Worm (Caenorhabditis elegans) whole organism, early embryonic: ENCODE data around the gene C50E3.12.

Experiments used
- B0310.2 ChIP-seq: sonication (generic microtip); optimal IDR thresholded peaks from 2 replicates; lab custom pipeline; 2016; ENCODE audit warnings: mild to moderate bottlenecking, missing genetic modification characterization, missing compliant biosample characterization
- F13C5.2 ChIP-seq: sonication (generic microtip); optimal IDR thresholded peaks from 2 replicates; lab custom pipeline; 2017; ENCODE audit warnings: mild to moderate bottlenecking, missing genetic modification characterization, inconsistent platforms, missing compliant biosample characterization
- aly-1 ChIP-seq: sonication (generic microtip); optimal IDR thresholded peaks from 2 replicates; lab custom pipeline; 2016; ENCODE audit warnings: missing genetic modification characterization, missing compliant biosample characterization
- ama-1 ChIP-seq: fragments of 150-350 bp; optimal IDR thresholded peaks from 2 replicates; lab custom pipeline; 2014
- ceh-13 ChIP-seq: fragments of 200-800 bp; sonication (Bioruptor generic); optimal IDR thresholded peaks from 2 replicates; lab custom pipeline; 2018; ENCODE audit warnings: mild to moderate bottlenecking, missing genetic modification characterization, missing compliant biosample characterization
- ceh-36 ChIP-seq: sonication (generic microtip); optimal IDR thresholded peaks from 2 replicates; lab custom pipeline; 2016; ENCODE audit warnings: missing genetic modification characterization, inconsistent platforms, missing compliant biosample characterization
- ets-7 ChIP-seq: sonication (generic microtip); optimal IDR thresholded peaks from 2 replicates; lab custom pipeline; 2016; ENCODE audit warnings: missing genotype, missing genetic modification characterization, missing compliant biosample characterization
- flt-1 ChIP-seq: fragments of 200-800 bp; sonication (Bioruptor generic); IDR thresholded peaks from 2 replicates; pipeline ENCODE4 v1.3.6; 2022; ENCODE audit warnings: missing genetic modification characterization, missing compliant biosample characterization
- hmbx-1 ChIP-seq: sonication (generic microtip); optimal IDR thresholded peaks from 2 replicates; lab custom pipeline; 2016; ENCODE audit warnings: mild to moderate bottlenecking, missing genetic modification characterization, missing compliant biosample characterization
- hmg-4 ChIP-seq: fragments of 200-800 bp; sonication (Bioruptor generic); optimal IDR thresholded peaks from 2 replicates; lab custom pipeline; 2018; ENCODE audit warnings: mild to moderate bottlenecking, missing genetic modification characterization, missing compliant biosample characterization
- hnd-1 ChIP-seq: sonication (generic microtip); optimal IDR thresholded peaks from 2 replicates; lab custom pipeline; 2016; ENCODE audit warnings: missing genetic modification characterization, missing compliant biosample characterization
- pes-1 ChIP-seq: fragments of 200-800 bp; sonication (Bioruptor generic); IDR thresholded peaks from 2 replicates; pipeline ENCODE4 v1.3.6; 2022; ENCODE audit warnings: missing genetic modification reagents, missing genetic modification characterization, missing compliant biosample characterization
- scrt-1 ChIP-seq: fragments of 200-800 bp; sonication (Bioruptor generic); IDR thresholded peaks from 2 replicates; pipeline ENCODE4 v1.3.6; 2022; ENCODE audit warnings: missing genetic modification characterization, missing compliant biosample characterization
- sea-1 ChIP-seq: fragments of 200-800 bp; sonication (Bioruptor generic); conservative IDR thresholded peaks from 2 replicates; pipeline ENCODE4 v1.3.6; 2022; ENCODE audit warnings: missing genetic modification characterization, missing compliant biosample characterization
- tbx-11 ChIP-seq: fragments of 200-800 bp; sonication (Bioruptor generic); IDR thresholded peaks from 2 replicates; pipeline ENCODE4 v1.3.6; 2022; ENCODE audit warnings: missing genetic modification characterization, missing compliant biosample characterization
- tbx-37 ChIP-seq: fragments of 200-800 bp; sonication (Bioruptor generic); conservative IDR thresholded peaks from 2 replicates; pipeline ENCODE4 v1.3.6; 2022; ENCODE audit warnings: missing genetic modification reagents, missing genetic modification characterization, missing compliant biosample characterization
- tra-4 ChIP-seq: sonication (generic microtip); optimal IDR thresholded peaks from 2 replicates; lab custom pipeline; 2017; ENCODE audit warnings: missing genetic modification characterization, missing compliant biosample characterization

The C50E3.12 gene

DNA sequence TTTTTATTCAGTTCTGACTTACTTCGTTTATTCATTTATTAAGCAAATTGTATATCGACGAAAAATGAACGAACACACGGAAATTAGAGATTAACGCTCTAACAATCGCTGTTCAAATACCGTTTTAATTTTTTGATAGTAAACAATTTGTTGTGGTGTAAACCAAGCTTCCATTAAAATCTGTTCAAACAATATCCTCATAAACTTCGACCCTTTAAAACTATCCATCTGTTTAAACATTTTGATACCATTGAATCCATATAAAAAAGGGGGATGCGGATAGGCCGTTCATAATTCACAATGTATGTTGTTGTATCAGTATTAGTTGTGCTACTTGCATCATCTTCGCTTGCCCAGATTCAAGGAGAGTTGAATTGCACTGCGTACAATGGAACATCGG is 4.7 kb upstream of the C50E3.12 start, which contains the start of gene F07C4.6:
Gene F07C4.6, plus strand, starts transcription at position 301 of the 400 bp plus-strand sequence.
- TF ChIP-seq ets-7 (tag; lab: Kevin White, UChicago) (no peak), pes-1 (GFP tag; lab: Robert Waterston, UW) (no peak), tra-4 (tag; lab: Kevin White, UChicago) (no peak), flt-1 (GFP tag; lab: Robert Waterston, UW) (no peak), B0310.2 (tag; lab: Kevin White, UChicago) (no peak), scrt-1 (GFP tag; lab: Robert Waterston, UW) (no peak), hnd-1 (tag; lab: Kevin White, UChicago) (no peak), hmbx-1 (tag; lab: Kevin White, UChicago) (no peak), tbx-11 (GFP tag; lab: Robert Waterston, UW) (no peak), ceh-36 (tag; lab: Kevin White, UChicago) (no peak), sea-1 (no peak), ceh-13 (GFP tag; lab: Kevin White, UChicago) (no peak), aly-1 (no peak), tbx-37 (GFP tag; lab: Robert Waterston, UW) (no peak), hmg-4 (GFP tag; lab: Kevin White, UChicago) (no peak), ama-1 (lab: Kevin White, UChicago) (no peak), F13C5.2 (tag; lab: Kevin White, UChicago) (no peak)

DNA sequence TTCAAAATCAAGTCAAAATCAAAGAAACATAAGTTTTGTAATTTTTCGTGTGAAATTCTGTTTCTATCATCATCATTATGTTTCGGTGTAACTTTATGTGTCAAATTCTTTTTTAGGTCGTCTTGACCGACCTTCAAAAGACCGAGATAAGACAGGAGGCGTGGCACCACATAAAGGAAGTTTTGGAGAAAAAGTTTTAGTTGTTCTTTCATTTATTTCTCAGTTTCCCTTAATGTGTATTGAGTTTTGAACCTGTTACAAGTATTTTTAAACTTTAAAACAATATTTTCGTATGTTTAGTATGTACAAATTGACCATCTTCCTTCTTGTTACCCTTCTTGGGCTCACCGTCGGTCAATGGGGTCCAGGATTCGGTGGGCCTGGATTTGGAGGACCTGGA is 2.8 kb upstream of the C50E3.12 start, which contains the start of gene grsp-4:
Gene grsp-4, plus strand, starts transcription at position 301 of the 400 bp plus-strand sequence.
- TF ChIP-seq ets-7 (tag; lab: Kevin White, UChicago) = no peak
- TF ChIP-seq flt-1 (GFP tag; lab: Robert Waterston, UW) = no peak
- no peak for TF ChIP-seq pes-1 (GFP tag; lab: Robert Waterston, UW)
- no peak for TF ChIP-seq tra-4 (tag; lab: Kevin White, UChicago)

- TF ChIP-seq ceh-13 (GFP tag; lab: Kevin White, UChicago) = no peak
- no peak for TF ChIP-seq hmg-4 (GFP tag; lab: Kevin White, UChicago)
- no peak for TF ChIP-seq tra-4 (tag; lab: Kevin White, UChicago)
- TF ChIP-seq F13C5.2 (tag; lab: Kevin White, UChicago) = no peak
- TF ChIP-seq hnd-1 (tag; lab: Kevin White, UChicago) = no peak
- TF ChIP-seq sea-1 = no peak
- TF ChIP-seq hmbx-1 (tag; lab: Kevin White, UChicago) = no peak
Observed at ce11 chrV:7624152-7624551, 2.3 kb upstream of the C50E3.12 start, which contains the start of gene C50E3.13. Gene C50E3.13 (minus strand): TSS chrV:7624252.

DNA sequence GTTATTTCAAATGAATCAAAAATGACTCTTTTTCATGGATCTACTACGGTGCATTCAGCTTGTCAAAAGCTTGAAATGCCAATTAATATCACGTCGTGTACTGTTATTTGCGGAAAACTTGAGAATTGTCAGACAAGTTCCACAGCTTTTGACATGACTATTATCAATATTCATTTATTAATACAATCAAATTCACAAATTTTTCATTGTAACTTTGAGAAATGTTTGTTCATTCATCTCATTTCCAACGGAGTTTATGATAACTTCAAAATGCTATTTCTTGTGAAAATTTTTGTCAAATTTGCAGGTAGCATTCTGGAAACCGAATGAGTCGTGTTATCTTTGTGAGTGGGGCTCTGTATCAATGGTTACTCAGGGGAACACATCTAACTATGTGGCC is 3.7 kb downstream of the C50E3.12 start, which contains the start of gene C50E3.15:
Gene C50E3.15, plus strand, starts transcription at position 301 of the 400 bp plus-strand sequence.
- no peak for TF ChIP-seq flt-1 (GFP tag; lab: Robert Waterston, UW)
- TF ChIP-seq sea-1 = no peak
- no peak for TF ChIP-seq pes-1 (GFP tag; lab: Robert Waterston, UW)
- TF ChIP-seq B0310.2 (tag; lab: Kevin White, UChicago) = no peak
- TF ChIP-seq ceh-36 (tag; lab: Kevin White, UChicago) = no peak

- TF ChIP-seq tbx-37 (GFP tag; lab: Robert Waterston, UW) (no peak), tra-4 (tag; lab: Kevin White, UChicago) (no peak), hmbx-1 (tag; lab: Kevin White, UChicago) (no peak), hnd-1 (tag; lab: Kevin White, UChicago) (no peak), F13C5.2 (tag; lab: Kevin White, UChicago) (no peak), ets-7 (tag; lab: Kevin White, UChicago) (no peak), B0310.2 (tag; lab: Kevin White, UChicago) (no peak), aly-1 (no peak), flt-1 (GFP tag; lab: Robert Waterston, UW) (no peak), hmg-4 (GFP tag; lab: Kevin White, UChicago) (no peak), scrt-1 (GFP tag; lab: Robert Waterston, UW) (no peak), ama-1 (lab: Kevin White, UChicago) (no peak), ceh-13 (GFP tag; lab: Kevin White, UChicago) (no peak)
Observed at ce11 chrV:7612044-7612443, 9.8 kb downstream of the C50E3.12 start, which contains the start of gene clec-215. Gene clec-215 (plus strand): TSS chrV:7612344.

ce11 chrV:7609698-7610420 is 12.0 kb downstream of the C50E3.12 start, which contains the start of the genes folt-3 and clec-214:
Gene folt-3 (minus strand): TSS chrV:7609748.
Gene clec-214 (plus strand): TSS chrV:7610370.
- TF ChIP-seq ama-1 (lab: Kevin White, UChicago) (no peak), tbx-11 (GFP tag; lab: Robert Waterston, UW) (no peak), ceh-13 (GFP tag; lab: Kevin White, UChicago) (no peak), pes-1 (GFP tag; lab: Robert Waterston, UW) (no peak), aly-1 (no peak), B0310.2 (tag; lab: Kevin White, UChicago) (no peak), flt-1 (GFP tag; lab: Robert Waterston, UW) (no peak), tra-4 (tag; lab: Kevin White, UChicago) (no peak), hnd-1 (tag; lab: Kevin White, UChicago) (no peak), tbx-37 (GFP tag; lab: Robert Waterston, UW) (no peak), hmg-4 (GFP tag; lab: Kevin White, UChicago) (no peak), scrt-1 (GFP tag; lab: Robert Waterston, UW) (no peak), hmbx-1 (tag; lab: Kevin White, UChicago) (no peak), sea-1 (no peak), F13C5.2 (tag; lab: Kevin White, UChicago) (no peak), ceh-36 (tag; lab: Kevin White, UChicago) (no peak), ets-7 (tag; lab: Kevin White, UChicago) (no peak)

ce11 chrV:7604858-7605257 is 17.0 kb downstream of the C50E3.12 start, which contains the start of gene clec-213:
Gene clec-213 (plus strand): TSS chrV:7605158.
- TF ChIP-seq B0310.2 (tag; lab: Kevin White, UChicago) (no peak), ets-7 (tag; lab: Kevin White, UChicago) (no peak), scrt-1 (GFP tag; lab: Robert Waterston, UW) (no peak), tbx-11 (GFP tag; lab: Robert Waterston, UW) (no peak), hnd-1 (tag; lab: Kevin White, UChicago) (no peak), ceh-13 (GFP tag; lab: Kevin White, UChicago) (no peak), tbx-37 (GFP tag; lab: Robert Waterston, UW) (no peak), ceh-36 (tag; lab: Kevin White, UChicago) (no peak)
